Fruit fly (Drosophila melanogaster) whole organism, adult: ENCODE data around the gene CG32091.
A peak's percentile ranks its signal among the peaks of the same experiment; 100 is the strongest.

ENCODE experiments used
- CG7101 ChIP-seq: fragments of 200-800 bp; sonication (Bioruptor generic); optimal IDR thresholded peaks from 2 replicates; lab custom pipeline; 2018; ENCODE audit warnings: missing biosample characterization, mild to moderate bottlenecking, missing genetic modification characterization, moderate library complexity
- kay ChIP-seq: fragments of 200-800 bp; sonication (Bioruptor generic); peaks from one replicate; lab custom pipeline; 2016; ENCODE audit warnings: missing biosample characterization, missing genetic modification characterization, borderline replicate concordance

DNA sequence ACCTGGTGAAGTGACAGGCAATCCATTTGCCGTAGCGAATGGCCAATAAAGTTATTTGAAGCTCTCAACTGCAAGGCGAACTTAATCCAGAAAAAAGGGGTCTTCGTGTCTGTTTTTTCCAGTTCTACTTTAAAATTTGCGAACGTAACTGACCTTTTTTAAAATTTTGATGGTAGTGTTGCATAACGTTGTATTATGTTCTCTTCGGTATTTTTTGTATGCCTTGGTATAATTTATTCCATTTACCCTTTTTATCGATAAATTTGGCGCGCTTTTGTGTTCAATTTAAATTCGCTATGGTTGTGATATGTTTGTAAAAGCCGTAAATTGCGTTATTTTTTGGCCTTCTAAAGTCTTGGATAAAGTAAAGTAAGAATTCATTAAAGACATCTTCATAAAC lies 508 bp upstream of the CG32091 start:
- peak; percentile 5 for TF ChIP-seq CG7101 (tag; lab: Kevin White, UChicago)
- peak; percentile 70 for TF ChIP-seq kay (GFP tag; lab: Kevin White, UChicago)
